Worm (Caenorhabditis elegans): ENCODE results near the gene C05D12.3.

Gene C05D12.3

ce11 chrII:11476410-11476809, 51.3 kb downstream of the C05D12.3 start, which contains the start of gene W02B12.16:
Gene W02B12.16 (minus strand): TSS chrII:11476510.
- TF ChIP-seq ham-2 (GFP tag; optimal IDR thresholded peaks at IDR 0.05) = no peak
- no peak for TF ChIP-seq M03D4.4 (tag; optimal IDR thresholded peaks at IDR 0.05)
- no peak for TF ChIP-seq ceh-43 (GFP tag; optimal IDR thresholded peaks at IDR 0.05)
- no peak for TF ChIP-seq ztf-11 (tag; optimal IDR thresholded peaks at IDR 0.05)
- no peak for TF ChIP-seq nhr-76 (tag; optimal IDR thresholded peaks at IDR 0.05)
- no peak for TF ChIP-seq nhr-12 (tag; optimal IDR thresholded peaks at IDR 0.05)
- no peak for TF ChIP-seq bed-3 (GFP tag; optimal IDR thresholded peaks at IDR 0.05)
- no peak for TF ChIP-seq cnd-1 (tag; optimal IDR thresholded peaks at IDR 0.05)
- TF ChIP-seq unc-39 (tag; optimal IDR thresholded peaks at IDR 0.05) = no peak
- TF ChIP-seq blmp-1 (tag; optimal IDR thresholded peaks at IDR 0.05) = no peak
- TF ChIP-seq lsy-2 (tag; optimal IDR thresholded peaks at IDR 0.05) = no peak
- no peak for TF ChIP-seq mab-5 (tag; optimal IDR thresholded peaks at IDR 0.05)
- TF ChIP-seq unc-120 (tag; optimal IDR thresholded peaks at IDR 0.05; ENCODE audit: poor library complexity, severe bottlenecking) = no peak
- no peak for TF ChIP-seq ceh-39 (tag; optimal IDR thresholded peaks at IDR 0.05)
- TF ChIP-seq ceh-83 (GFP tag; optimal IDR thresholded peaks at IDR 0.05) = no peak
- no peak for TF ChIP-seq nhr-28 (tag; optimal IDR thresholded peaks at IDR 0.05)
- no peak for TF ChIP-seq flh-1 (GFP tag; optimal IDR thresholded peaks at IDR 0.05)
- no peak for TF ChIP-seq nhr-237 (tag; optimal IDR thresholded peaks at IDR 0.05)

ce11 chrII:11479076-11479475, 54.0 kb downstream of the C05D12.3 start, which contains the start of gene W02B12.12:
Gene W02B12.12 (minus strand): TSS chrII:11479176.
- TF ChIP-seq mep-1 (tag; optimal IDR thresholded peaks at IDR 0.05) (no peak), nhr-28 (tag; optimal IDR thresholded peaks at IDR 0.05) (no peak), mls-2 (tag; optimal IDR thresholded peaks at IDR 0.05) (no peak), mab-5 (tag; optimal IDR thresholded peaks at IDR 0.05) (no peak), ceh-39 (tag; optimal IDR thresholded peaks at IDR 0.05) (no peak), M03D4.4 (tag; optimal IDR thresholded peaks at IDR 0.05) (no peak), nhr-237 (tag; optimal IDR thresholded peaks at IDR 0.05) (no peak), unc-39 (tag; optimal IDR thresholded peaks at IDR 0.05) (no peak), elt-1 (tag; optimal IDR thresholded peaks at IDR 0.05; ENCODE audit: borderline replicate concordance, insufficient read depth) (no peak), cnd-1 (tag; optimal IDR thresholded peaks at IDR 0.05) (no peak), elt-3 (tag; optimal IDR thresholded peaks at IDR 0.05) (no peak), snpc-4 (tag; optimal IDR thresholded peaks at IDR 0.05) (no peak), flh-1 (GFP tag; optimal IDR thresholded peaks at IDR 0.05) (no peak), sem-2 (GFP tag; optimal IDR thresholded peaks at IDR 0.05) (no peak), lin-32 (GFP tag; optimal IDR thresholded peaks at IDR 0.05) (no peak), lsy-2 (tag; optimal IDR thresholded peaks at IDR 0.05) (no peak), blmp-1 (tag; optimal IDR thresholded peaks at IDR 0.05) (no peak), ceh-43 (GFP tag; optimal IDR thresholded peaks at IDR 0.05) (no peak), zip-8 (tag; optimal IDR thresholded peaks at IDR 0.05) (no peak), unc-120 (tag; optimal IDR thresholded peaks at IDR 0.05; ENCODE audit: poor library complexity, severe bottlenecking) (no peak)

Measured in whole organism, mixed stage, embryonic.